Fruit fly (Drosophila melanogaster) whole organism, wandering third instar larva: ENCODE measurements around the gene CG12589.

Experiments
- CrebA ChIP-seq: fragments of 200-800 bp; sonication (Bioruptor generic); optimal IDR thresholded peaks from 2 replicates; lab custom pipeline; 2016; ENCODE audit warnings: missing biosample characterization, mild to moderate bottlenecking, missing genetic modification characterization, borderline replicate concordance
- GATAd ChIP-seq: sonication (Bioruptor generic); optimal IDR thresholded peaks from 2 replicates; lab custom pipeline; 2016; ENCODE audit warnings: missing biosample characterization, missing genetic modification characterization
- OdsH ChIP-seq: fragments of 200-800 bp; sonication (Bioruptor generic); optimal IDR thresholded peaks from 2 replicates; lab custom pipeline; 2016; ENCODE audit warnings: missing biosample characterization, mild to moderate bottlenecking, missing genetic modification characterization
- Sp1 ChIP-seq: fragments of 200-800 bp; sonication (Bioruptor generic); optimal IDR thresholded peaks from 3 replicates; lab custom pipeline; 2019; ENCODE audit warnings: missing biosample characterization, mild to moderate bottlenecking, missing genetic modification characterization, moderate library complexity
- br ChIP-seq: fragments of 200-800 bp; sonication (Bioruptor generic); optimal IDR thresholded peaks from 2 replicates; lab custom pipeline; 2016; ENCODE audit warnings: missing biosample characterization, missing genetic modification characterization
- dmrt93B ChIP-seq: fragments of 200-800 bp; sonication (Bioruptor generic); optimal IDR thresholded peaks from 2 replicates; lab custom pipeline; 2018; ENCODE audit warnings: missing biosample characterization, mild to moderate bottlenecking, missing genetic modification characterization
- dsf ChIP-seq: sonication (Bioruptor generic); optimal IDR thresholded peaks from 2 replicates; lab custom pipeline; 2016; ENCODE audit warnings: missing biosample characterization, missing genetic modification characterization, borderline replicate concordance
- pan ChIP-seq: fragments of >200 bp; optimal IDR thresholded peaks from 2 replicates; lab custom pipeline; 2017
- psq ChIP-seq: fragments of 200-800 bp; sonication (Bioruptor generic); optimal IDR thresholded peaks from 3 replicates; lab custom pipeline; 2017; ENCODE audit warnings: missing biosample characterization, mild to moderate bottlenecking, missing genetic modification characterization, moderate library complexity
- rgr ChIP-seq: fragments of 200-800 bp; sonication (Bioruptor generic); optimal IDR thresholded peaks from 3 replicates; lab custom pipeline; 2016; ENCODE audit warnings: missing biosample characterization, mild to moderate bottlenecking, missing genetic modification characterization
- usp ChIP-seq: fragments of >200 bp; optimal IDR thresholded peaks from 2 replicates; lab custom pipeline; 2017; ENCODE audit warnings: missing biosample characterization, missing genetic modification characterization

dm6 chr3R:5108034-5108433, 30.8 kb downstream of the CG12589 start:
- no peak for TF ChIP-seq psq (GFP tag; lab: Kevin White, UChicago)
- TF ChIP-seq pan (lab: Kevin White, UChicago) = no peak
- no peak for TF ChIP-seq Sp1 (GFP tag; lab: Kevin White, UChicago)
- no peak for TF ChIP-seq dmrt93B (GFP tag; lab: Kevin White, UChicago)
- TF ChIP-seq usp = no peak
- no peak for TF ChIP-seq GATAd (GFP tag; lab: Kevin White, UChicago)
- no peak for TF ChIP-seq CrebA (GFP tag; lab: Kevin White, UChicago)
- TF ChIP-seq rgr = peak; percentile 57
- peak; percentile 26 for TF ChIP-seq OdsH (GFP tag; lab: Kevin White, UChicago)
- TF ChIP-seq dsf (GFP tag; lab: Kevin White, UChicago) = no peak
- no peak for TF ChIP-seq br
